Fruit fly (Drosophila melanogaster): ENCODE data around the gene toc.

The toc gene

DNA sequence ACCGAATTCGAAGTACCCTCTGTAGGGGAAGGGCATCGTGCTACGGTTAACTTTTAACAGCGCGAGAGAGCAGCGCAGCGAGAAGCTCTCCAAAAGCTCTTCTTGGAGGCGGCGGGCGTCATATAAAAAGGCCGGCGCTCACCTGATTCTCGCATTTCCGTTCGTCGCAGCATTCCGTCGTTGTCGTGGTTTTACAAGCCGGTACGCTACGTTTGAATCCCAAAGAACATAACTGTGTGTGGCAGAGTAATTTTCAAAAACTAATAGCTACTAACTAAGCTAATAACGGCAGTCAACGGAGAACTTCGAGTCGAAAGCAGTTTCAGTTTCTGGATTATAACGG, 88.2 kb downstream of the toc start, which contains the start of gene FASN1 (continued):
- TF ChIP-seq CG11723 (GFP tag; optimal IDR thresholded peaks at IDR 0.05) (no peak), gce (GFP tag; IDR thresholded peaks at IDR 0.05) (peak; percentile 51; the same call in 1 of the 3 replicates), MTF-1 (GFP tag; optimal IDR thresholded peaks at IDR 0.05; ENCODE audit: borderline replicate concordance) (peak; percentile 25), Deaf1 (tag; optimal IDR thresholded peaks at IDR 0.05) (peak; percentile 11), scrt (GFP tag; optimal IDR thresholded peaks at IDR 0.05) (no peak), inv (GFP tag; IDR thresholded peaks at IDR 0.05; ENCODE audit: partially characterized antibody) (peak; percentile 25; the same call in 1 of the 2 replicates), pzg (GFP tag; optimal IDR thresholded peaks at IDR 0.05) (no peak), CG11695 (GFP tag; IDR thresholded peaks at IDR 0.05) (no peak; the same call in 2 of the 3 replicates), hkb (optimal IDR thresholded peaks at IDR 0.05) (no peak), hkb (GFP tag; IDR thresholded peaks at IDR 0.05) (peak; percentile 50; the same call in 1 of the 2 replicates), CG10321 (GFP tag; IDR thresholded peaks at IDR 0.05) (no peak), fd3F (GFP tag; optimal IDR thresholded peaks at IDR 0.05) (no peak), sqz (GFP tag; optimal IDR thresholded peaks at IDR 0.05) (no peak), CG11560 (tag; IDR thresholded peaks at IDR 0.05) (no peak), Hey (tag; optimal IDR thresholded peaks at IDR 0.05) (peak; percentile 8), E2f2 (GFP tag; IDR thresholded peaks at IDR 0.05) (no peak; the same call in 1 of the 2 replicates), D19B (GFP tag; optimal IDR thresholded peaks at IDR 0.05) (no peak), tna (GFP tag; IDR thresholded peaks at IDR 0.05; ENCODE audit: partially characterized antibody) (peak; percentile 45; the same call in 1 of the 2 replicates), Oli (tag; optimal IDR thresholded peaks at IDR 0.05) (no peak), shn (GFP tag; optimal IDR thresholded peaks at IDR 0.05) (no peak), jumu (GFP tag; optimal IDR thresholded peaks at IDR 0.05) (no peak), zf30C (GFP tag; optimal IDR thresholded peaks at IDR 0.05) (no peak), Oaz (GFP tag; IDR thresholded peaks at IDR 0.05) (no peak), hbn (GFP tag; IDR thresholded peaks at IDR 0.05; ENCODE audit: partially characterized antibody) (no peak), CG10431 (GFP tag; optimal IDR thresholded peaks at IDR 0.05) (no peak), CG12071 (GFP tag; optimal IDR thresholded peaks at IDR 0.05) (peak; percentile 65), chif (GFP tag; optimal IDR thresholded peaks at IDR 0.05) (no peak), pros (GFP tag; optimal IDR thresholded peaks at IDR 0.05) (no peak), tin (GFP tag; optimal IDR thresholded peaks at IDR 0.05) (no peak), CG1603 (tag; optimal IDR thresholded peaks at IDR 0.05) (no peak), Spps (tag; optimal IDR thresholded peaks at IDR 0.05) (no peak), trem (tag; optimal IDR thresholded peaks at IDR 0.05) (no peak), CG4730 (GFP tag; IDR thresholded peaks at IDR 0.05) (peak; percentile 29; the same call in 1 of the 2 replicates), esg (GFP tag; conservative IDR thresholded peaks at IDR 0.05) (no peak), fd64A (GFP tag; optimal IDR thresholded peaks at IDR 0.05) (no peak), CG12942 (GFP tag; optimal IDR thresholded peaks at IDR 0.05) (no peak), CG6791 (GFP tag; IDR thresholded peaks at IDR 0.05; ENCODE audit: partially characterized antibody) (0 out of 3 replicates have a peak, but pooled peaks have one; percentile 29), NC2α (GFP tag; optimal IDR thresholded peaks at IDR 0.05) (peak; percentile 11), CG17612 (GFP tag; IDR thresholded peaks at IDR 0.05) (no peak), CG6689 (GFP tag; IDR thresholded peaks at IDR 0.05) (no peak), CG14965 (GFP tag; optimal IDR thresholded peaks at IDR 0.05; ENCODE audit: borderline replicate concordance) (no peak), CG13894 (tag; optimal IDR thresholded peaks at IDR 0.05) (peak; percentile 2), CG17359 (tag; optimal IDR thresholded peaks at IDR 0.05) (no peak), vvl (GFP tag; IDR thresholded peaks at IDR 0.05) (no peak; the same call in none of the 2 replicates), CG7987 (GFP tag; optimal IDR thresholded peaks at IDR 0.05) (peak; percentile 64), CG4424 (GFP tag; optimal IDR thresholded peaks at IDR 0.05) (no peak), gsb (GFP tag; IDR thresholded peaks at IDR 0.05) (no peak), CG32767 (GFP tag; IDR thresholded peaks at IDR 0.05) (0 out of 2 replicates have a peak, but pooled peaks have one; percentile 11), CG18262 (tag; optimal IDR thresholded peaks at IDR 0.05) (peak; percentile 27), Vsx1 (GFP tag; optimal IDR thresholded peaks at IDR 0.05) (no peak), Opbp (GFP tag; IDR thresholded peaks at IDR 0.05; ENCODE audit: partially characterized antibody) (0 out of 3 replicates have a peak, but pooled peaks have one; percentile 22)
